Fruit fly (Drosophila melanogaster) whole organism, adult: ENCODE measurements around the gene yata.

Experiments
- CG11617 ChIP-seq: fragments of 200-800 bp; sonication (Bioruptor generic); optimal IDR thresholded peaks from 2 replicates; lab custom pipeline; 2017; ENCODE audit warnings: mild to moderate bottlenecking, missing biosample characterization, missing genetic modification reagents, missing genetic modification characterization
- CG12768 ChIP-seq: fragments of 200-800 bp; sonication (Bioruptor generic); optimal IDR thresholded peaks from 2 replicates; lab custom pipeline; 2017; ENCODE audit warnings: missing biosample characterization, missing genetic modification characterization, mild to moderate bottlenecking, moderate library complexity, missing genetic modification reagents
- CG14711 ChIP-seq: fragments of 200-800 bp; sonication (Bioruptor generic); optimal IDR thresholded peaks from 2 replicates; lab custom pipeline; 2018; ENCODE audit warnings: missing biosample characterization, mild to moderate bottlenecking, missing genetic modification characterization, moderate library complexity
- CG1620 ChIP-seq: fragments of 200-800 bp; sonication (Bioruptor generic); optimal IDR thresholded peaks from 2 replicates; lab custom pipeline; 2016; ENCODE audit warnings: missing biosample characterization, missing genetic modification characterization
- CG33017 ChIP-seq: fragments of 200-800 bp; sonication (Bioruptor generic); optimal IDR thresholded peaks from 2 replicates; lab custom pipeline; 2018; ENCODE audit warnings: missing biosample characterization, mild to moderate bottlenecking, missing genetic modification characterization, moderate library complexity
- CG5204 ChIP-seq: fragments of 200-800 bp; sonication (Bioruptor generic); optimal IDR thresholded peaks from 2 replicates; lab custom pipeline; 2016; ENCODE audit warnings: missing biosample characterization, missing genetic modification characterization
- CG7045 ChIP-seq: fragments of 200-800 bp; sonication (Bioruptor generic); optimal IDR thresholded peaks from 2 replicates; lab custom pipeline; 2017; ENCODE audit warnings: missing biosample characterization, mild to moderate bottlenecking, missing genetic modification characterization
- CG7101 ChIP-seq: fragments of 200-800 bp; sonication (Bioruptor generic); optimal IDR thresholded peaks from 2 replicates; lab custom pipeline; 2018; ENCODE audit warnings: missing biosample characterization, mild to moderate bottlenecking, missing genetic modification characterization, moderate library complexity
- Clk ChIP-seq: fragments of 200-800 bp; sonication (Bioruptor generic); optimal IDR thresholded peaks from 2 replicates; lab custom pipeline; 2017; ENCODE audit warnings: missing biosample characterization, missing genetic modification characterization
- Crg-1 ChIP-seq: fragments of 200-800 bp; sonication (Bioruptor generic); optimal IDR thresholded peaks from 2 replicates; lab custom pipeline; 2016; ENCODE audit warnings: missing biosample characterization, missing genetic modification characterization
- Hr96 ChIP-seq: fragments of 200-800 bp; sonication (Bioruptor generic); optimal IDR thresholded peaks from 2 replicates; lab custom pipeline; 2016; ENCODE audit warnings: missing biosample characterization, missing genetic modification characterization
- Mnt ChIP-seq: fragments of 200-800 bp; sonication (Bioruptor generic); optimal IDR thresholded peaks from 2 replicates; lab custom pipeline; 2016; ENCODE audit warnings: missing biosample characterization, mild to moderate bottlenecking, missing genetic modification characterization
- bab1 ChIP-seq: fragments of 200-800 bp; sonication (Bioruptor generic); optimal IDR thresholded peaks from 3 replicates; lab custom pipeline; 2019; ENCODE audit warnings: missing biosample characterization, mild to moderate bottlenecking, missing genetic modification characterization, moderate library complexity
- cic ChIP-seq: fragments of 200-800 bp; sonication (Bioruptor generic); optimal IDR thresholded peaks from 2 replicates; lab custom pipeline; 2017; ENCODE audit warnings: missing biosample characterization, mild to moderate bottlenecking, missing genetic modification characterization, moderate library complexity
- cnc ChIP-seq, 2 experiments: fragments of >200 bp; optimal IDR thresholded peaks; 2 replicates each; lab custom pipeline; 2017
- kay ChIP-seq: fragments of 200-800 bp; sonication (Bioruptor generic); peaks from one replicate; lab custom pipeline; 2016; ENCODE audit warnings: missing biosample characterization, missing genetic modification characterization, borderline replicate concordance
- ovo ChIP-seq: fragments of 200-800 bp; sonication (Bioruptor generic); optimal IDR thresholded peaks from 2 replicates; lab custom pipeline; 2016; ENCODE audit warnings: missing biosample characterization, missing genetic modification characterization
- pad ChIP-seq: fragments of 200-800 bp; sonication (Bioruptor generic); optimal IDR thresholded peaks from 3 replicates; lab custom pipeline; 2017; ENCODE audit warnings: missing biosample characterization, missing genetic modification characterization, mild to moderate bottlenecking, moderate library complexity, missing genetic modification reagents
- tj ChIP-seq: fragments of 200-800 bp; sonication (Bioruptor generic); optimal IDR thresholded peaks from 3 replicates; lab custom pipeline; 2017; ENCODE audit warnings: missing biosample characterization, mild to moderate bottlenecking, missing genetic modification characterization, moderate library complexity
- toe ChIP-seq: fragments of 200-800 bp; sonication (Bioruptor generic); optimal IDR thresholded peaks from 2 replicates; lab custom pipeline; 2016; ENCODE audit warnings: missing biosample characterization, missing genetic modification characterization

The yata gene

DNA sequence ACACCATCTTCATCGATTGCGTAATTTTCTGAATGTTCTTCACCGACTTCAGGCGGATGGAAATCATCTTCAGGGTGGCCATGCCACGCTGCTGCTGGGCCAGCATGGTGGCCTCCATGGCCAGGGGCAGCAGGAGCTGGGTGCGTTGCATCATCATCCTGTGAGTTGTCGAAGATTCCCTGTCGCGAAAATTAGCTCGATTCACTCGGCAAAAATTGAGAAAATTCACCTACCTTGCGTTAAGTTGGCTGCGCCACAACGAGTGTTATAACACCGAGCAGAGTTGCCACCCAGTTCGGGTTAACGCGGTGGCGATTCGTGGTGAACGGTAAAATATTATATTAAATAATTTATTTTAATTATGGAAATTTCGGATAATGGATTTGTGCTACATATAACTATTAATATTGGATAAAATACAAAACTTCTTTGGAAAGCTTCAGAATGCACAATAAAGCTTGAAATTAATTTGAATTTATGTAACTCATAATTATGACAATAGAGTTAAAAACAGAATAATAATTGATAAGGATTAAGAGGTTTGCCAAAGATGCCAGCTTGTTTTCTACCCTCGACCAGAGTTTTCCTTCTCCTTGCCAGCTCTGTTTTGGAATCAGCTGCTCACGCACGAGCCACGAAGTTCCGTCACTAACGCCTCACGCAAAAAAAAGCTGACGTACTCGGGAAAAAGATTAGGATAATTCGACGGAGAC is at the start of gene yata, which contains the start of gene ATPsyngamma:
TSS of gene yata (plus strand) at position 629 of the 713 bp plus-strand sequence.
TSS of gene ATPsyngamma (minus strand) at position 573 of the 713 bp plus-strand sequence.
- TF ChIP-seq CG5204 (GFP tag; lab: Kevin White, UChicago) = no peak
- TF ChIP-seq CG14711 (tag; lab: Kevin White, UChicago) = peak; percentile 82
- peak; percentile 35 for TF ChIP-seq pad (GFP tag; lab: Kevin White, UChicago)
- TF ChIP-seq tj = peak; percentile 91
- peak; percentile 57 for TF ChIP-seq ovo (GFP tag; lab: Kevin White, UChicago)
- no peak for TF ChIP-seq toe
- TF ChIP-seq Hr96 (GFP tag; lab: Kevin White, UChicago) = no peak
- TF ChIP-seq kay = no peak
- TF ChIP-seq Mnt (GFP tag; lab: Kevin White, UChicago) = peak; percentile 52
- TF ChIP-seq cnc (optimal IDR thresholded peaks at IDR 0.05; lab: Kevin White, UChicago) = no peak
- TF ChIP-seq CG11617 (GFP tag; lab: Kevin White, UChicago) = peak; percentile 55
- no peak for TF ChIP-seq Clk
- TF ChIP-seq CG33017 (tag; lab: Kevin White, UChicago) = no peak
- TF ChIP-seq CG12768 (GFP tag; lab: Kevin White, UChicago) = no peak
- TF ChIP-seq bab1 = peak; percentile 22
- peak; percentile 64 for TF ChIP-seq CG7101 (tag; lab: Kevin White, UChicago)
- peak; percentile 28 for TF ChIP-seq CG7045
- no peak for TF ChIP-seq cic
- TF ChIP-seq CG1620 = no peak
- TF ChIP-seq Crg-1 (GFP tag; lab: Kevin White, UChicago) = no peak

DNA sequence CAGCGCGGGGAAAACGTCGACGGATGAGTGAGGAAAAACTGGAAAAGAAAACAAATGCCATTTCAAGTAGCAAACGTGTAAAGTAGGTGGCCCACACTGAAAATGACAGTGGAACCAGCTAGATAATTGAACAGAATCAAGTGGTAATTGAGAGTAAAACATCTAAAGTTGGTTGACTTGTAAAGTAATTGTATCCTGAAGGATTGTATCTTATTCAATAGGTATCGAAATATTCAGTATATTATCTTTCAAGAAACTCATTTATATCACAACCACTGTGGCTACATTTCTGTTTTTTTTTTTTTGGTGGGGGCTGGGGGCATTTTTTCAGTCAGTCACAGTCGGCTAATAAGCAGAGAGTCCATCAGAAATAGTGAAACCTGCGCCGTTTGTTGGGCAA is 49.8 kb upstream of the yata start:
- no peak for TF ChIP-seq CG7101 (tag; lab: Kevin White, UChicago)
- TF ChIP-seq Hr96 (GFP tag; lab: Kevin White, UChicago) = no peak
- TF ChIP-seq tj = no peak
- TF ChIP-seq CG33017 (tag; lab: Kevin White, UChicago) = no peak
- no peak for TF ChIP-seq pad (GFP tag; lab: Kevin White, UChicago)
- no peak for TF ChIP-seq ovo (GFP tag; lab: Kevin White, UChicago)
- no peak for TF ChIP-seq CG1620
- TF ChIP-seq CG14711 (tag; lab: Kevin White, UChicago) = no peak
- no peak for TF ChIP-seq CG5204 (GFP tag; lab: Kevin White, UChicago)
- TF ChIP-seq cnc (optimal IDR thresholded peaks at IDR 0.05; lab: Kevin White, UChicago) = no peak
- no peak for TF ChIP-seq CG7045
- no peak for TF ChIP-seq Mnt (GFP tag; lab: Kevin White, UChicago)
- TF ChIP-seq cic = no peak
- no peak for TF ChIP-seq Clk

DNA sequence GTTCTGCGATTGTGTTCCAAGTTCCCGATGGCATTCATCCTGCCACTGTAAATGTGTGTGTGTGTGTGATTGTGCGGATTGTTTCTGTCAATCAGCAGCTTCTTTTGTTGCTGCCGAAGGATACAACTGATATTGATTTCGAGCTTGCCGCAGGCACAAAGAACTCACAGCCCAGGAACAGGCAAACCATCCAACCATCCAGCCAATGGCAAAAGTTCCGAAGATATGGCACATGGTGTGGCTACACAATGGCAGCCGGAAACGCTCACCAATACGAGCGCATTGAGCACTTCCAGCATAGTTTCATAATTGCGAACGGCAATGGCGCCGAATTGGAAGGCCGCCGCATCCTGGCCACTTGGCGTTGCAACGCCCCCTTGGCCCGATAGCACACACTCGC is 47.3 kb upstream of the yata start:
- TF ChIP-seq Crg-1 (GFP tag; lab: Kevin White, UChicago) (no peak), kay (no peak), Clk (no peak), CG5204 (GFP tag; lab: Kevin White, UChicago) (no peak), CG33017 (tag; lab: Kevin White, UChicago) (no peak), Mnt (GFP tag; lab: Kevin White, UChicago) (no peak)

DNA sequence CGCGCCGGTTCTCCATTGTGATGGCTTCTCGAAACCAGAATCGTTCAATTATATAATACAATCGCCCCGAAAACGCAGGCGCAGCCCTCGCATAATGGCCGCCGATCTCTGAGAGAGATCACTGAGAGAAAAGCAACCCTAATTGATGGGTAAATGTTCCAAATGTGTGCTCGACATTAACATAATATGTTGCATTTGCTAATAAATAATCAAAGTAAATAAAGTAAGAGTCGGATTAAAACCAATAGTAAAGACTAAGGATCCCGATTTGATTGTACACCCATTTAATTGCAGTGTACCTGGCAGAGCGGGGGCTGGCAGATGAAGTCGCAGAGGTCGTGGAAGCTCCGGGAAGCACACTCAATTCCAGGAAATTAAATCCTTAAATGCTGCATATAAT is 44.5 kb upstream of the yata start:
- no peak for TF ChIP-seq CG5204 (GFP tag; lab: Kevin White, UChicago)
- no peak for TF ChIP-seq Clk
- TF ChIP-seq ovo (GFP tag; lab: Kevin White, UChicago) = no peak
- no peak for TF ChIP-seq cnc (optimal IDR thresholded peaks at IDR 0.05; lab: Kevin White, UChicago)
- TF ChIP-seq bab1 = no peak
- no peak for TF ChIP-seq cic
- TF ChIP-seq CG14711 (tag; lab: Kevin White, UChicago) = no peak
- no peak for TF ChIP-seq toe
- TF ChIP-seq Crg-1 (GFP tag; lab: Kevin White, UChicago) = no peak
- TF ChIP-seq CG33017 (tag; lab: Kevin White, UChicago) = no peak

DNA sequence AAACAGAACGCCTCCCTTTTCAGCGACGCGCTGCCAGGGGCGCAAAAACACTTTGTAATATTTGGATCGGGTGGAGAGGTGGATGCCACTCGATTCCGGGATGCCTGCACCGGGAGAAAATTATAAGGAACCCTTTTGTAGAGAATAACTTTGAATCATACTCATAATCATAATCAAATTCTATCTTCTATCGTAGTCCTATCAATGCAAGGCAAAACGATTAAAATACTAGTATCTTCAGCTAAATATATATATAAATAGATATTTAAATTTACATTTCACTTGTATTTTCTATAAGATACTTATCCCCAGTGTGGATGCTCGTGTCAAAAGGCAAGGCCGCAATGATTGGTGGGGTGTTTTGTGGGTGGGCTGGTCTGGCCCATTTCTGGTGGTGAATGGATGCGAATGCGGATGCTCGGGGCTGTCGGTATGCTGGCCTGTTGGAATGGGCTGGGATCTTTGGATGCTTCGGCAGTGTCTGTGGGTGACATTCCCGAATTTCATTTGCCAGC is 43.2 kb upstream of the yata start:
- TF ChIP-seq toe = no peak
- no peak for TF ChIP-seq kay
- TF ChIP-seq cic = no peak
- TF ChIP-seq CG7045 = no peak
- TF ChIP-seq ovo (GFP tag; lab: Kevin White, UChicago) = no peak
- no peak for TF ChIP-seq CG1620
- no peak for TF ChIP-seq cnc (optimal IDR thresholded peaks at IDR 0.05; lab: Kevin White, UChicago)
- no peak for TF ChIP-seq CG5204 (GFP tag; lab: Kevin White, UChicago)
- no peak for TF ChIP-seq tj
- TF ChIP-seq pad (GFP tag; lab: Kevin White, UChicago) = no peak

DNA sequence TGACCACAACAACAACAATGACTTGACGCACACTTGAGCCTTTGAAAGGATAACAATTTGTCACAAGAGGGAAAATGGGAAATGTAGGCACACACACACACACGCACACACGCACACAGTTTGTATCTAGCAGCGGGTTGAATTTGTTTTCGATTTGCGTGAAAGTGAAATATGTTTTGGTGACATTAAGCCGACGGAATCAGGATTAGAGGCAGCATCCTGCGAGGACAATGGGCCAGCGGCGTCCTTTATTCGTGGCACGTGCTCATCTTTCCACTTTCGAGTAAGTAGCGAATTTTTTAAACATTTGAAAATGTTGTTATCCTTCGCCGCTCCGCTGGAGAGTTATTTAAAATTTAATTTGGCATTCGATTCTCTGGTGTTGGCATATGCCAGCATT is 41.8 kb upstream of the yata start:
- TF ChIP-seq CG7101 (tag; lab: Kevin White, UChicago) (no peak), CG33017 (tag; lab: Kevin White, UChicago) (no peak), Crg-1 (GFP tag; lab: Kevin White, UChicago) (no peak), CG11617 (GFP tag; lab: Kevin White, UChicago) (no peak), kay (no peak), CG1620 (no peak), Clk (no peak), CG5204 (GFP tag; lab: Kevin White, UChicago) (no peak), ovo (GFP tag; lab: Kevin White, UChicago) (no peak), CG12768 (GFP tag; lab: Kevin White, UChicago) (no peak), bab1 (no peak), Mnt (GFP tag; lab: Kevin White, UChicago) (no peak), CG7045 (no peak), cnc (optimal IDR thresholded peaks at IDR 0.05; lab: Kevin White, UChicago) (no peak), Hr96 (GFP tag; lab: Kevin White, UChicago) (no peak), CG14711 (tag; lab: Kevin White, UChicago) (no peak), tj (no peak), toe (no peak), pad (GFP tag; lab: Kevin White, UChicago) (no peak), cic (no peak)
